Worm (Caenorhabditis elegans) whole organism, young adult: ENCODE data around the gene D1022.4.

Experiments
- B0261.1 ChIP-seq: sonication (generic microtip); optimal IDR thresholded peaks from 2 replicates; lab custom pipeline; 2016; ENCODE audit warnings: mild to moderate bottlenecking, missing genetic modification characterization, moderate library complexity, missing compliant biosample characterization
- F22D6.2 ChIP-seq: sonication (generic microtip); optimal IDR thresholded peaks from 2 replicates; lab custom pipeline; 2016; ENCODE audit warnings: mild to moderate bottlenecking, missing genetic modification characterization, missing compliant biosample characterization
- F23B12.7 ChIP-seq: sonication (generic microtip); optimal IDR thresholded peaks from 2 replicates; lab custom pipeline; 2017; ENCODE audit warnings: missing genetic modification characterization, mild to moderate bottlenecking, missing compliant biosample characterization, antibody characterized with exemption, moderate library complexity; ENCODE audit not compliant: insufficient read depth
- F39B2.1 ChIP-seq: fragments of 200-800 bp; sonication (Bioruptor generic); IDR thresholded peaks from 2 replicates; pipeline ENCODE4 v1.3.6; 2022; ENCODE audit warnings: missing genetic modification reagents, missing genetic modification characterization, missing compliant biosample characterization
- T26A5.8 ChIP-seq: sonication (generic microtip); optimal IDR thresholded peaks from 2 replicates; lab custom pipeline; 2016; ENCODE audit warnings: missing genetic modification characterization, missing compliant biosample characterization
- Y79H2A.3 ChIP-seq: fragments of 200-800 bp; sonication (Bioruptor generic); conservative IDR thresholded peaks from 2 replicates; pipeline ENCODE4 v1.3.6; 2022; ENCODE audit warnings: missing genetic modification reagents, missing genetic modification characterization, missing compliant biosample characterization
- akir-1 ChIP-seq: fragments of 200-800 bp; sonication (Bioruptor generic); optimal IDR thresholded peaks from 2 replicates; lab custom pipeline; 2018; ENCODE audit warnings: mild to moderate bottlenecking, missing genetic modification characterization, moderate library complexity, missing compliant biosample characterization
- ama-1 ChIP-seq, 3 experiments: fragments of 150-350 bp in 1 of 3; sonication (generic microtip) in 2 of 3; optimal IDR thresholded peaks; 2 replicates each; lab custom pipeline; 2014 to 2018; ENCODE audit warnings: missing biosample characterization in 2 of 3, missing genetic modification characterization in 2 of 3, missing genetic modification reagents in 2 of 3
- atf-7 ChIP-seq: sonication (generic microtip); optimal IDR thresholded peaks from 2 replicates; lab custom pipeline; 2017; ENCODE audit warnings: mild to moderate bottlenecking, missing genetic modification characterization, missing compliant biosample characterization
- athp-1 ChIP-seq: sonication (generic microtip); optimal IDR thresholded peaks from 2 replicates; lab custom pipeline; 2017; ENCODE audit warnings: mild to moderate bottlenecking, missing genetic modification characterization, missing compliant biosample characterization
- attf-6 ChIP-seq: fragments of 200-800 bp; sonication (Bioruptor generic); IDR thresholded peaks from 2 replicates; pipeline ENCODE4 v1.3.6; 2022; ENCODE audit warnings: missing genetic modification reagents, missing genetic modification characterization, missing compliant biosample characterization
- bed-1 ChIP-seq: fragments of 200-800 bp; sonication (Bioruptor generic); IDR thresholded peaks from 2 replicates; pipeline ENCODE4 v1.3.6; 2022; ENCODE audit warnings: missing genetic modification reagents, missing genetic modification characterization, missing compliant biosample characterization
- bed-2 ChIP-seq: fragments of 200-800 bp; sonication (Bioruptor generic); IDR thresholded peaks from 2 replicates; pipeline ENCODE4 v1.3.6; 2022; ENCODE audit warnings: missing genetic modification reagents, missing genetic modification characterization, missing compliant biosample characterization
- cebp-2 ChIP-seq: fragments of 200-800 bp; sonication (Bioruptor generic); IDR thresholded peaks from 2 replicates; pipeline ENCODE4 v1.3.6; 2022; ENCODE audit warnings: missing genetic modification characterization, missing compliant biosample characterization
- chd-7 ChIP-seq: sonication (generic microtip); optimal IDR thresholded peaks from 2 replicates; lab custom pipeline; 2016; ENCODE audit warnings: mild to moderate bottlenecking, missing genetic modification characterization, moderate library complexity, missing compliant biosample characterization
- dpl-1 ChIP-seq: fragments of 150-350 bp; optimal IDR thresholded peaks from 2 replicates; lab custom pipeline; 2014; ENCODE audit warnings: missing biosample characterization, missing genetic modification reagents, missing genetic modification characterization
- efl-1 ChIP-seq: fragments of 150-350 bp; optimal IDR thresholded peaks from 2 replicates; lab custom pipeline; 2014; ENCODE audit warnings: missing biosample characterization, missing genetic modification reagents, missing genetic modification characterization
- hlh-26 ChIP-seq: fragments of 200-800 bp; sonication (Bioruptor generic); conservative IDR thresholded peaks from 2 replicates; pipeline ENCODE4 v1.3.6; 2022; ENCODE audit warnings: missing genetic modification reagents, missing genetic modification characterization, missing compliant biosample characterization
- hrde-1 ChIP-seq: sonication (generic microtip); optimal IDR thresholded peaks from 2 replicates; lab custom pipeline; 2016; ENCODE audit warnings: missing genetic modification characterization, mild to moderate bottlenecking, missing compliant biosample characterization, moderate library complexity, missing genotype, missing genetic modification reagents, borderline replicate concordance
- madf-3 ChIP-seq: fragments of 200-800 bp; sonication (Bioruptor generic); IDR thresholded peaks from 2 replicates; pipeline ENCODE4 v1.3.6; 2022; ENCODE audit warnings: missing genetic modification reagents, missing genetic modification characterization, missing compliant biosample characterization
- mes-4 ChIP-seq: sonication (generic microtip); optimal IDR thresholded peaks from 2 replicates; lab custom pipeline; 2016; ENCODE audit warnings: missing genotype, missing genetic modification characterization, missing compliant biosample characterization
- mxl-1 ChIP-seq: sonication (generic microtip); optimal IDR thresholded peaks from 2 replicates; lab custom pipeline; 2016; ENCODE audit warnings: missing genetic modification characterization, missing compliant biosample characterization
- nhr-120 ChIP-seq: fragments of 200-800 bp; sonication (Bioruptor generic); IDR thresholded peaks from 2 replicates; pipeline ENCODE4 v1.3.6; 2022; ENCODE audit warnings: missing genetic modification characterization, missing compliant biosample characterization
- nhr-27 ChIP-seq: fragments of 200-800 bp; sonication (Bioruptor generic); optimal IDR thresholded peaks from 2 replicates; lab custom pipeline; 2018; ENCODE audit warnings: mild to moderate bottlenecking, missing genetic modification characterization, moderate library complexity, missing compliant biosample characterization
- nhr-80 ChIP-seq: sonication (generic microtip); optimal IDR thresholded peaks from 2 replicates; lab custom pipeline; 2016; ENCODE audit warnings: missing genetic modification characterization, missing compliant biosample characterization
- pha-4 ChIP-seq: fragments of 150-350 bp; sonication (generic microtip); optimal IDR thresholded peaks from 2 replicates; lab custom pipeline; 2014; ENCODE audit warnings: missing biosample characterization, missing genetic modification reagents, missing genetic modification characterization
- sea-2 ChIP-seq: fragments of 200-800 bp; sonication (Bioruptor generic); IDR thresholded peaks from 2 replicates; pipeline ENCODE4 v1.3.6; 2022; ENCODE audit warnings: missing genetic modification characterization, missing compliant biosample characterization
- snpc-1.1 ChIP-seq: sonication (generic microtip); optimal IDR thresholded peaks from 2 replicates; lab custom pipeline; 2017; ENCODE audit warnings: missing genetic modification characterization, mild to moderate bottlenecking, missing compliant biosample characterization, antibody characterized with exemption, moderate library complexity, missing genotype, missing genetic modification reagents; ENCODE audit not compliant: insufficient read depth
- unc-130 ChIP-seq: sonication (generic microtip); optimal IDR thresholded peaks from 2 replicates; lab custom pipeline; 2016; ENCODE audit warnings: missing genetic modification reagents, missing genetic modification characterization, missing compliant biosample characterization
- ztf-18 ChIP-seq: sonication (generic microtip); optimal IDR thresholded peaks from 2 replicates; lab custom pipeline; 2016; ENCODE audit warnings: missing genotype, mild to moderate bottlenecking, missing genetic modification characterization, missing compliant biosample characterization
- ztf-3 ChIP-seq: fragments of 200-800 bp; sonication (Bioruptor generic); optimal IDR thresholded peaks from 2 replicates; lab custom pipeline; 2018; ENCODE audit warnings: mild to moderate bottlenecking, missing genetic modification characterization, missing compliant biosample characterization
- ztf-6 ChIP-seq: fragments of 200-800 bp; sonication (Bioruptor generic); IDR thresholded peaks from 2 replicates; pipeline ENCODE4 v1.3.6; 2022; ENCODE audit warnings: missing genetic modification reagents, missing genetic modification characterization, missing compliant biosample characterization

Gene D1022.4

DNA sequence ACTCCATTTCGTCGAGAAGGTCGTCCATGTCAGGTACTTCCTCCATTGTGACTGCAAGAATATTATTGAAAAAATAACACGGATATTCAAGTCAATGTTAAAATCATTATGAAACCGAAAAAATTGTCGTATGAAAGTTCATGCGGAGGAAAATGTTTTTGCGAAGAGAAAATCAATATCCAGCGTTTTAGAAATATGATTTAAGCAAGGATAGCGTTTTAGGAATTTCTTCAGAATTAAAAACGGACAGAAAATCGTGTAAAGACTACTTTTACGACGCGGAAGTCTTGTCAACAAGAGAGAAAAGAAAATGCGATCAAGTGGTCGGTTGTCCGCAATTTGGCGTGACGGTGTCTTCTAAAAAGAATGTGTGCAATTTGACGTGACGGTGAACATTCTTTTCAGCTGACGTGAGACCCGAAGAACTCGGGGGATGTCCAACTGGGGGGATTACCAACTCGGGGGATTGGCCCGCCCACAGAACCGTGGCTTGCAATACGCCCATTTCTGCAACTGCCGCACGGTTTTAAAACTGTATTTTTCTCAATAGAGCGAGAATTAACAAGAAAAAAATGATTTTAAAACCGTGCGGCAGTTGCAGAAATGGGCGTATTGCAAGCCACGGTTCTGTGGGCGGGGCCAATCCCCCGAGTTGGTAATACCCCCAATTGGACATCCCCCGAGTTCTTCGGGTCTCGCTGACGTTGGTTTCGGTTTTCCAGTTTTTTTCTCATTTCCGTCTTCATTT is 21.6 kb upstream of the D1022.4 start, which contains the start of the genes aka-1 and ubc-6 (continued):
- TF ChIP-seq akir-1 (peak; percentile 56), nhr-120 (no peak), mxl-1 (tag; lab: Kevin White, UChicago) (no peak), bed-2 (GFP tag; lab: Robert Waterston, UW) (peak; percentile 89), F23B12.7 (tag; lab: Kevin White, UChicago) (peak; percentile 72), efl-1 (peak; percentile 54), mes-4 (tag; lab: Kevin White, UChicago) (no peak), pha-4 (no peak), Y79H2A.3 (GFP tag; lab: Robert Waterston, UW) (peak; percentile 95), T26A5.8 (tag; lab: Kevin White, UChicago) (no peak), ztf-6 (peak; percentile 91)
- TF ChIP-seq, all 124 proteins: peak for 96

- TF ChIP-seq snpc-1.1 (tag; lab: Kevin White, UChicago) (no peak), F39B2.1 (GFP tag; lab: Robert Waterston, UW) (no peak), bed-1 (GFP tag; lab: Robert Waterston, UW) (no peak)
Measured at ce11 chrII:7469318-7469717, 12.2 kb upstream of the D1022.4 start.

DNA sequence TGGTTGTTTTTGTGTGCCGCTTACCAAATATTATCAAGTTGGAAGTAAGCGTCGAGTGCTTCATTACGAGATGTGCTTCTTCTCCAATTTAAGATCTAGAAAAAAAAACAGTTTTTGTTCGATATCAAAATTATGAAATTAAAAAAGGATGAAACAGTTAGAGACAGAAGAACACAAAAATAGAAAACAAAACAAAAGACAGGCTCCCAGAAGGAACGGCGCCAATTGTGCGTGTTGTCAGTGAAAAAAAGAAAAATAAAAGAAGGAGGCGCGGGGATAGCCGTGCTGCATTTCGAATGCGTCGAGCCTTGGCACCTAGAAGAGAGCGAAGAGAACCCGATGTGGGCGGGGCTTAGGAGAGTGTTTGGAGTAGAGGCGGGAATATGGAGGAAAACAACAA is 8.4 kb upstream of the D1022.4 start, which contains the start of gene sro-1:
Gene sro-1, minus strand, starts transcription at position 101 of the 400 bp plus-strand sequence.
- TF ChIP-seq unc-130 (GFP tag; lab: Kevin White, UChicago) (no peak), atf-7 (no peak), ama-1 (optimal IDR thresholded peaks at IDR 0.05; lab: Kevin White, UChicago) (no peak), ama-1 (GFP tag; optimal IDR thresholded peaks at IDR 0.05; lab: Kevin White, UChicago) (no peak), nhr-27 (tag; lab: Kevin White, UChicago) (no peak), cebp-2 (GFP tag; lab: Robert Waterston, UW) (no peak), nhr-80 (tag; lab: Kevin White, UChicago) (no peak), madf-3 (GFP tag; lab: Robert Waterston, UW) (no peak), sea-2 (no peak), akir-1 (no peak), attf-6 (GFP tag; lab: Robert Waterston, UW) (no peak), ztf-3 (no peak), athp-1 (tag; lab: Kevin White, UChicago) (no peak), hlh-26 (GFP tag; lab: Robert Waterston, UW) (no peak), hrde-1 (tag; lab: Kevin White, UChicago) (no peak), efl-1 (no peak), ztf-18 (no peak), dpl-1 (GFP tag; lab: Kevin White, UChicago) (no peak), chd-7 (tag; lab: Kevin White, UChicago) (no peak), F22D6.2 (tag; lab: Kevin White, UChicago) (no peak)
- TF ChIP-seq, all 124 proteins: peak for 0

DNA sequence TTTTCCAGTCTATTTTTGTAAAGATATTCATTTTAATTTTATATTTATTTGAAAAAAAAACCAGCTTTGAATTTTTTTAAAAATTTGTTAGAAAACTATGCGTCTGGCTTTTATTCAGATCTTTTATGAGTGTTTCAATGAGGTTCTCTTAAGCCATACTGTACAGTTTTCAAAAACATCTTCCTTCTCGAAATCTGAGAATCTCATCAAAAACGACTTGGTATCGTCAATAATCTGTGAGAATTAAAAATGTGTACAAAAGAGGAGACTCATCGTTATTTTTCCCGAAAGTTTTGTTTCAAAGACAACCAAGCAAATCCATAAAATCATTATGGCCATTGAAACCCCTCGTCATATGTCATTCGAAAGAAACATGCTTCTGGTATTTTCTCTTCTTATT is 2.1 kb upstream of the D1022.4 start, which contains the start of gene D1022.2:
Gene D1022.2, plus strand, starts transcription at position 301 of the 400 bp plus-strand sequence.
- no peak for TF ChIP-seq hlh-26 (GFP tag; lab: Robert Waterston, UW)
- no peak for TF ChIP-seq B0261.1 (tag; lab: Kevin White, UChicago)
